Fruit fly (Drosophila melanogaster) whole organism, prepupa: ENCODE data around the gene CG33995.
A peak's percentile ranks its signal among the peaks of the same experiment; 100 is the strongest.

Experiments used
- Blimp-1 ChIP-seq: fragments of 200-800 bp; sonication (Bioruptor generic); optimal IDR thresholded peaks from 3 replicates; lab custom pipeline; 2017; ENCODE audit warnings: missing biosample characterization, missing genetic modification characterization, mild to moderate bottlenecking, moderate library complexity, missing genetic modification reagents
- CG10631 ChIP-seq: fragments of 200-800 bp; sonication (Bioruptor generic); optimal IDR thresholded peaks from 2 replicates; lab custom pipeline; 2016; ENCODE audit warnings: missing biosample characterization, missing genetic modification characterization
- CG11294 ChIP-seq: fragments of 200-800 bp; sonication (Bioruptor generic); IDR thresholded peaks from 2 replicates; pipeline ENCODE4 v1.3.6; 2022; ENCODE audit warnings: missing biosample characterization, missing genetic modification characterization
- CG11762 ChIP-seq: fragments of 200-800 bp; sonication (Bioruptor generic); optimal IDR thresholded peaks from 3 replicates; lab custom pipeline; 2016; ENCODE audit warnings: missing biosample characterization, missing genetic modification characterization; ENCODE audit not compliant: insufficient read depth
- CG11902 ChIP-seq: fragments of 200-800 bp; sonication (Bioruptor generic); optimal IDR thresholded peaks from 3 replicates; lab custom pipeline; 2016; ENCODE audit warnings: missing biosample characterization, missing genetic modification characterization
- CG1621 ChIP-seq: fragments of 200-800 bp; sonication (Bioruptor generic); optimal IDR thresholded peaks from 3 replicates; lab custom pipeline; 2018; ENCODE audit warnings: missing biosample characterization, mild to moderate bottlenecking, missing genetic modification characterization
- CG16779 ChIP-seq: fragments of 200-800 bp; sonication (Bioruptor generic); optimal IDR thresholded peaks from 3 replicates; lab custom pipeline; 2017; ENCODE audit warnings: missing biosample characterization, mild to moderate bottlenecking, missing genetic modification characterization
- CG3032 ChIP-seq: fragments of 200-800 bp; optimal IDR thresholded peaks from 2 replicates; lab custom pipeline; 2019; ENCODE audit warnings: missing biosample characterization, mild to moderate bottlenecking, missing genetic modification characterization, moderate library complexity
- CG32006 ChIP-seq: fragments of 200-800 bp; sonication (Bioruptor generic); optimal IDR thresholded peaks from 3 replicates; lab custom pipeline; 2017; ENCODE audit warnings: missing biosample characterization, mild to moderate bottlenecking, missing genetic modification characterization
- CG34406 ChIP-seq: fragments of 200-800 bp; sonication (Bioruptor generic); optimal IDR thresholded peaks from 3 replicates; lab custom pipeline; 2016; ENCODE audit warnings: missing biosample characterization, missing genetic modification characterization
- CG4318 ChIP-seq: fragments of 200-800 bp; sonication (Bioruptor generic); optimal IDR thresholded peaks from 3 replicates; lab custom pipeline; 2017; ENCODE audit warnings: missing biosample characterization, mild to moderate bottlenecking, missing genetic modification characterization
- CG6276 ChIP-seq: fragments of 200-800 bp; sonication (Bioruptor generic); optimal IDR thresholded peaks from 2 replicates; lab custom pipeline; 2017; ENCODE audit warnings: missing biosample characterization, mild to moderate bottlenecking, missing genetic modification characterization
- CG6792 ChIP-seq: fragments of 200-800 bp; sonication (Bioruptor generic); optimal IDR thresholded peaks from 3 replicates; lab custom pipeline; 2016; ENCODE audit warnings: missing biosample characterization, missing genetic modification characterization
- CG6808 ChIP-seq: fragments of 200-800 bp; sonication (Bioruptor generic); optimal IDR thresholded peaks from 3 replicates; lab custom pipeline; 2017; ENCODE audit warnings: missing biosample characterization, missing genetic modification characterization, mild to moderate bottlenecking, moderate library complexity, missing genetic modification reagents
- CG7368 ChIP-seq: fragments of 200-800 bp; sonication (Bioruptor generic); optimal IDR thresholded peaks from 3 replicates; lab custom pipeline; 2016; ENCODE audit warnings: missing biosample characterization, missing genetic modification characterization
- CG8119 ChIP-seq: fragments of 200-800 bp; sonication (Bioruptor generic); IDR thresholded peaks from 3 replicates; pipeline ENCODE4 v1.3.6; 2022; ENCODE audit warnings: missing biosample characterization, missing genetic modification characterization
- CG8632 ChIP-seq: fragments of 200-800 bp; sonication (Bioruptor generic); optimal IDR thresholded peaks from 3 replicates; lab custom pipeline; 2016; ENCODE audit warnings: missing biosample characterization, missing genetic modification characterization
- CG9139 ChIP-seq: fragments of 200-800 bp; sonication (Bioruptor generic); optimal IDR thresholded peaks from 3 replicates; lab custom pipeline; 2017; ENCODE audit warnings: missing biosample characterization, mild to moderate bottlenecking, missing genetic modification characterization
- Eip75B ChIP-seq: fragments of 200-800 bp; sonication (Bioruptor generic); optimal IDR thresholded peaks from 3 replicates; lab custom pipeline; 2016; ENCODE audit warnings: missing biosample characterization, missing genetic modification characterization
- Eip78C ChIP-seq: fragments of 200-800 bp; sonication (Bioruptor generic); peaks from one replicate; lab custom pipeline; 2016; ENCODE audit warnings: missing biosample characterization, missing genetic modification characterization
- Eip93F ChIP-seq: fragments of 200-800 bp; sonication (Bioruptor generic); optimal IDR thresholded peaks from 2 replicates; lab custom pipeline; 2016; ENCODE audit warnings: missing biosample characterization, mild to moderate bottlenecking, missing genetic modification characterization
- Ets21C ChIP-seq: fragments of 200-800 bp; sonication (Bioruptor generic); optimal IDR thresholded peaks from 3 replicates; lab custom pipeline; 2016; ENCODE audit warnings: missing biosample characterization, missing genetic modification characterization
- Gug ChIP-seq: fragments of 200-800 bp; sonication (Bioruptor generic); IDR thresholded peaks from 2 replicates; pipeline ENCODE4 v1.3.6; 2022; ENCODE audit warnings: missing biosample characterization, missing genetic modification characterization
- Hr38 ChIP-seq: sonication (Bioruptor generic); optimal IDR thresholded peaks from 2 replicates; lab custom pipeline; 2016; ENCODE audit warnings: missing biosample characterization, missing genetic modification characterization
- Hr4 ChIP-seq: fragments of 200-800 bp; sonication (Bioruptor generic); optimal IDR thresholded peaks from 3 replicates; lab custom pipeline; 2016; ENCODE audit warnings: missing biosample characterization, missing genetic modification characterization
- Lpt ChIP-seq: fragments of 200-800 bp; sonication (Bioruptor generic); optimal IDR thresholded peaks from 3 replicates; lab custom pipeline; 2016; ENCODE audit warnings: missing biosample characterization, missing genetic modification characterization
- Met ChIP-seq: fragments of 200-800 bp; sonication (Bioruptor generic); optimal IDR thresholded peaks from 3 replicates; lab custom pipeline; 2016; ENCODE audit warnings: missing biosample characterization, missing genetic modification characterization
- OdsH ChIP-seq: fragments of 200-800 bp; sonication (Bioruptor generic); optimal IDR thresholded peaks from 3 replicates; lab custom pipeline; 2016; ENCODE audit warnings: missing biosample characterization, missing genetic modification characterization
- Smox ChIP-seq: fragments of 200-800 bp; sonication (Bioruptor generic); optimal IDR thresholded peaks from 3 replicates; lab custom pipeline; 2016; ENCODE audit warnings: missing biosample characterization, missing genetic modification characterization
- Sox102F ChIP-seq: fragments of 200-800 bp; sonication (Bioruptor generic); optimal IDR thresholded peaks from 2 replicates; lab custom pipeline; 2016; ENCODE audit warnings: missing biosample characterization, mild to moderate bottlenecking, missing genetic modification characterization
- Sox14 ChIP-seq: fragments of 200-800 bp; sonication (Bioruptor generic); optimal IDR thresholded peaks from 3 replicates; lab custom pipeline; 2016; ENCODE audit warnings: missing biosample characterization, missing genetic modification characterization
- Sox15 ChIP-seq: fragments of 200-800 bp; sonication (Bioruptor generic); optimal IDR thresholded peaks from 3 replicates; lab custom pipeline; 2016; ENCODE audit warnings: missing biosample characterization, missing genetic modification characterization
- achi ChIP-seq: fragments of 200-800 bp; sonication (Bioruptor generic); optimal IDR thresholded peaks from 3 replicates; lab custom pipeline; 2016; ENCODE audit warnings: missing biosample characterization, missing genetic modification characterization
- acj6 ChIP-seq: fragments of 200-800 bp; sonication (Bioruptor generic); optimal IDR thresholded peaks from 3 replicates; lab custom pipeline; 2016; ENCODE audit warnings: missing biosample characterization, missing genetic modification characterization
- dac ChIP-seq: fragments of 200-800 bp; sonication (Bioruptor generic); optimal IDR thresholded peaks from 2 replicates; lab custom pipeline; 2017; ENCODE audit warnings: missing biosample characterization, mild to moderate bottlenecking, missing genetic modification characterization
- dsx ChIP-seq: fragments of 200-800 bp; optimal IDR thresholded peaks from 3 replicates; lab custom pipeline; 2019; ENCODE audit warnings: missing biosample characterization, mild to moderate bottlenecking, missing genetic modification characterization, moderate library complexity; ENCODE audit not compliant: poor library complexity, severe bottlenecking
- eg ChIP-seq: fragments of 200-800 bp; sonication (Bioruptor generic); IDR thresholded peaks from 3 replicates; pipeline ENCODE4 v1.3.6; 2022; ENCODE audit warnings: missing biosample characterization, missing genetic modification characterization
- esn ChIP-seq: fragments of 200-800 bp; sonication (Bioruptor generic); optimal IDR thresholded peaks from 2 replicates; lab custom pipeline; 2016; ENCODE audit warnings: missing biosample characterization, mild to moderate bottlenecking, missing genetic modification characterization, moderate library complexity
- fd85E ChIP-seq: fragments of 200-800 bp; sonication (Bioruptor generic); optimal IDR thresholded peaks from 3 replicates; lab custom pipeline; 2016; ENCODE audit warnings: missing biosample characterization, missing genetic modification characterization
- fkh ChIP-seq: fragments of 200-800 bp; sonication (Bioruptor generic); optimal IDR thresholded peaks from 3 replicates; lab custom pipeline; 2017; ENCODE audit warnings: missing biosample characterization, mild to moderate bottlenecking, missing genetic modification characterization, moderate library complexity
- lz ChIP-seq: fragments of 200-800 bp; sonication (Bioruptor generic); optimal IDR thresholded peaks from 3 replicates; lab custom pipeline; 2016; ENCODE audit warnings: missing biosample characterization, missing genetic modification characterization
- pdm3 ChIP-seq: fragments of 200-800 bp; sonication (Bioruptor generic); optimal IDR thresholded peaks from 3 replicates; lab custom pipeline; 2016; ENCODE audit warnings: missing biosample characterization, missing genetic modification characterization
- salr ChIP-seq, 2 experiments: fragments of 200-800 bp; sonication (Bioruptor generic); optimal IDR thresholded peaks; 3 replicates each; lab custom pipeline; 2016 to 2018; ENCODE audit warnings: missing biosample characterization in 2 of 2, missing genetic modification characterization in 2 of 2, mild to moderate bottlenecking in 1 of 2
- spab ChIP-seq: fragments of 200-800 bp; sonication (Bioruptor generic); optimal IDR thresholded peaks from 2 replicates; lab custom pipeline; 2017; ENCODE audit warnings: missing biosample characterization, mild to moderate bottlenecking, missing genetic modification characterization, missing genetic modification reagents
- ss ChIP-seq, 2 experiments: fragments of 200-800 bp; sonication (Bioruptor generic); optimal IDR thresholded peaks; 2 replicates in 1 of 2; 3 replicates in 1 of 2; lab custom pipeline; 2017 to 2018; ENCODE audit warnings: mild to moderate bottlenecking in 2 of 2, missing biosample characterization in 2 of 2, missing genetic modification characterization in 2 of 2, moderate library complexity in 1 of 2
- svp ChIP-seq: fragments of 200-800 bp; sonication (Bioruptor generic); peaks from one replicate; lab custom pipeline; 2016; ENCODE audit warnings: missing biosample characterization, missing genetic modification characterization
- topi ChIP-seq: fragments of 200-800 bp; sonication (Bioruptor generic); optimal IDR thresholded peaks from 3 replicates; lab custom pipeline; 2016; ENCODE audit warnings: missing biosample characterization, missing genetic modification characterization
- vri ChIP-seq: fragments of 200-800 bp; sonication (Bioruptor generic); optimal IDR thresholded peaks from 3 replicates; lab custom pipeline; 2016; ENCODE audit warnings: missing biosample characterization, mild to moderate bottlenecking, missing genetic modification characterization

Gene CG33995

DNA sequence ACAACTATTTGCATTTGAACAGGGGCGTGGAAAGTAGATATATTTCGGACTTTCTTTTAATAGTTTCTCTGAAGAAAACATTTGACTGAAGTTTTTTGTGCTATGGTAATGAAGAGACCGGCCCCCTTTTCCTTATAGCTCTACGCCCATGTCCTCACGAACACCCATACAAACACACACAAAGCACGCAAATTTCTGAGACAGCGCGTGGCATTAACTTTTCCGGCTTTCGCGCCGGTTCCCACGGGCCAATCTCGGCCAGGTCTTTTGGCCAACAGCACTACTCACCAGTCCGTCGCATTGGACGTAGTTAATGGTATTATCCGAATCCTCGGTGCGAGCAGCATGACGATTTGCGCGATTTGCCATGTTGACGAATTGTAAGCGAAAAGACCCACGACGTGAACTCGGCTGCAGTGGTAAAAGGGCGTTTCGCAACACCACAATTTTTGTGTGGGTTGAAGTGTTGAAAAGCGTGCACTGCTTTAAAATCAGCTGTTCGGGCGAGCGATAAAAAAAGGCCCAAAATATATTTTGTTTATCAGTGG is 9.4 kb downstream of the CG33995 start, which contains the start of gene senju (continued):
- TF ChIP-seq ss (GFP tag; optimal IDR thresholded peaks at IDR 0.05; lab: Kevin White, UChicago) (peak; percentile 71 to 73), lz (GFP tag; lab: Kevin White, UChicago) (peak; percentile 89), Ets21C (GFP tag; lab: Kevin White, UChicago) (peak; percentile 82), Gug (peak; percentile 61), dsx (GFP tag; lab: Kevin White, UChicago) (peak; percentile 59), CG11902 (GFP tag; lab: Kevin White, UChicago) (peak; percentile 72), CG11762 (GFP tag; lab: Kevin White, UChicago) (peak; percentile 75), CG32006 (GFP tag; lab: Kevin White, UChicago) (peak; percentile 86), Eip75B (peak; percentile 83), salr (GFP tag; optimal IDR thresholded peaks at IDR 0.05; lab: Kevin White, UChicago) (peak; percentile 66 to 67), OdsH (peak; percentile 88), CG11294 (peak; percentile 62), Sox15 (GFP tag; lab: Kevin White, UChicago) (peak; percentile 73), Sox14 (GFP tag; lab: Kevin White, UChicago) (peak; percentile 91), svp (GFP tag; lab: Kevin White, UChicago) (peak; percentile 93), Hr4 (GFP tag; lab: Kevin White, UChicago) (peak; percentile 89), fd85E (GFP tag; lab: Kevin White, UChicago) (peak; percentile 76), Smox (GFP tag; lab: Kevin White, UChicago) (peak; percentile 84), CG6276 (GFP tag; lab: Kevin White, UChicago) (no peak), CG8119 (GFP tag; lab: Robert Waterston, UW) (peak; percentile 87), dac (GFP tag; lab: Kevin White, UChicago) (peak; percentile 80), topi (GFP tag; lab: Kevin White, UChicago) (peak; percentile 86), spab (peak; percentile 75), Met (GFP tag; lab: Kevin White, UChicago) (peak; percentile 87), CG9139 (GFP tag; lab: Kevin White, UChicago) (peak; percentile 51), eg (GFP tag; lab: Robert Waterston, UW) (peak; percentile 91), vri (peak; percentile 85), esn (GFP tag; lab: Kevin White, UChicago) (peak; percentile 92), CG8632 (GFP tag; lab: Kevin White, UChicago) (peak; percentile 80), Eip78C (peak; percentile 95), Hr38 (GFP tag; lab: Kevin White, UChicago) (peak; percentile 29), pdm3 (peak; percentile 90), CG4318 (no peak), acj6 (GFP tag; lab: Kevin White, UChicago) (peak; percentile 86), CG10631 (GFP tag; lab: Kevin White, UChicago) (peak; percentile 85), CG6792 (GFP tag; lab: Kevin White, UChicago) (peak; percentile 90), CG34406 (peak; percentile 79)

DNA sequence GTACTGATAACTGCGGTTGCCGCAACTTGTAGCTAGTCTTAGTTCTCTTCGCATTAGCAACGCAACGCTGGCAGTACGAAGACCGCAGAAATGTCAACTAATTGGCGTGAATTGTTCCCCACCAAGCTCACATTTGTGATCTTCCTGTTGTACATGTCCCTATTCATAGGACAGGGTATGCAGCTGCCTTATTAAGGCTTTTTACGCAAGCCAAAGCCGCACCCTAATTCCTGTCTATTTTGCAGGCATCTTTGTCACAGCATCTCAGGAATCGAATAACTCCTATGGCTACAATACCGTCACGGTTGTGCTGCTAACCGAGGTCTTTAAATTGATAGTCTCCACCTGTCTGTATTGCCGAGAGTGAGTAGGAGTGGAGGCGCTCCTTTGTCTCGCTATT is 9.9 kb downstream of the CG33995 start, which contains the start of gene eIF3h:
TSS of gene eIF3h (minus strand) at position 101 of the 400 bp plus-strand sequence.
- no peak for TF ChIP-seq achi (GFP tag; lab: Kevin White, UChicago)
- TF ChIP-seq CG16779 = no peak
- TF ChIP-seq Eip75B = no peak
- TF ChIP-seq Sox102F (GFP tag; lab: Kevin White, UChicago) = no peak
- no peak for TF ChIP-seq CG3032
- TF ChIP-seq CG6276 (GFP tag; lab: Kevin White, UChicago) = no peak
- TF ChIP-seq Smox (GFP tag; lab: Kevin White, UChicago) = no peak
- TF ChIP-seq CG8632 (GFP tag; lab: Kevin White, UChicago) = no peak
- no peak for TF ChIP-seq topi (GFP tag; lab: Kevin White, UChicago)
- TF ChIP-seq Lpt (GFP tag; lab: Kevin White, UChicago) = no peak
- no peak for TF ChIP-seq acj6 (GFP tag; lab: Kevin White, UChicago)
- TF ChIP-seq CG1621 = no peak
- no peak for TF ChIP-seq fkh (GFP tag; lab: Kevin White, UChicago)
- no peak for TF ChIP-seq CG7368
- TF ChIP-seq Eip78C = no peak
- TF ChIP-seq CG6808 = no peak
- no peak for TF ChIP-seq CG9139 (GFP tag; lab: Kevin White, UChicago)
- no peak for TF ChIP-seq Eip93F
- no peak for TF ChIP-seq Blimp-1 (GFP tag; lab: Kevin White, UChicago)
- TF ChIP-seq CG6792 (GFP tag; lab: Kevin White, UChicago) = no peak
